Worm (Caenorhabditis elegans): Measurements from ENCODE around the gene sir-2.2.
A peak's percentile ranks its signal among the peaks of the same experiment; 100 is the strongest.

sir-2.2 gene

ce11 chrX:13352164-13352563 lies 24.3 kb downstream of the sir-2.2 start:
- no peak for TF ChIP-seq cebp-1 (GFP tag; IDR thresholded peaks at IDR 0.05)
- TF ChIP-seq cebp-1 (tag; optimal IDR thresholded peaks at IDR 0.05), result peak; percentile 52
- TF ChIP-seq hrde-1 (tag; optimal IDR thresholded peaks at IDR 0.05; ENCODE audit: borderline replicate concordance), result no peak

- TF ChIP-seq nfyb-1 (GFP tag; IDR thresholded peaks at IDR 0.05), result 0 out of 2 replicates have a peak, but pooled peaks have one; percentile 20
- no peak for TF ChIP-seq snpc-4 (GFP tag; optimal IDR thresholded peaks at IDR 0.05)
- TF ChIP-seq snpc-4 (tag; optimal IDR thresholded peaks at IDR 0.05), result peak in 2 of 4 experiments; percentile 22 to 23
- TF ChIP-seq K11D2.4 (GFP tag; IDR thresholded peaks at IDR 0.05), result 0 out of 2 replicates have a peak, but pooled peaks have one; percentile 35
- no peak for TF ChIP-seq bed-1 (GFP tag; IDR thresholded peaks at IDR 0.05)
- TF ChIP-seq ZK185.1 (tag; optimal IDR thresholded peaks at IDR 0.05; ENCODE audit: poor library complexity, severe bottlenecking), result peak; percentile 59
- peak; percentile 45 for TF ChIP-seq ceh-27 (GFP tag; optimal IDR thresholded peaks at IDR 0.05)
- TF ChIP-seq athp-1 (tag; optimal IDR thresholded peaks at IDR 0.05), result no peak
- peak; percentile 50 for TF ChIP-seq chd-7 (tag; optimal IDR thresholded peaks at IDR 0.05)
- TF ChIP-seq ztf-26 (tag; optimal IDR thresholded peaks at IDR 0.05), result peak; percentile 89
- TF ChIP-seq hmg-1.2 (GFP tag; IDR thresholded peaks at IDR 0.05), result no peak
- no peak for TF ChIP-seq ceh-100 (GFP tag; IDR thresholded peaks at IDR 0.05)
- peak; percentile 66 for TF ChIP-seq atf-7 (tag; optimal IDR thresholded peaks at IDR 0.05)
- peak; percentile 53 for TF ChIP-seq F22D6.2 (tag; optimal IDR thresholded peaks at IDR 0.05)
- peak in 1 of 2 experiments; percentile 14 for TF ChIP-seq let-607 (tag; optimal IDR thresholded peaks at IDR 0.05)
- peak; percentile 59; the same call in 1 of the 2 replicates for TF ChIP-seq Y53G8AR.9 (GFP tag; conservative IDR thresholded peaks at IDR 0.05)
- TF ChIP-seq lin-35 (GFP tag; optimal IDR thresholded peaks at IDR 0.05), result peak in 1 of 3 experiments; percentile 1
- TF ChIP-seq mcd-1 (GFP tag; IDR thresholded peaks at IDR 0.05), result no peak
- peak; percentile 33 for TF ChIP-seq tlf-1 (GFP tag; optimal IDR thresholded peaks at IDR 0.05)
- peak; percentile 41 for TF ChIP-seq pha-4 (tag; optimal IDR thresholded peaks at IDR 0.05)
- no peak for TF ChIP-seq lsl-1 (GFP tag; optimal IDR thresholded peaks at IDR 0.05)
- no peak for TF ChIP-seq cebp-1 (GFP tag; IDR thresholded peaks at IDR 0.05)
- TF ChIP-seq cebp-1 (tag; optimal IDR thresholded peaks at IDR 0.05), result peak; percentile 53
- TF ChIP-seq snpc-1.3 (tag; optimal IDR thresholded peaks at IDR 0.05; ENCODE audit: insufficient read depth), result no peak
- no peak for TF ChIP-seq B0019.2 (GFP tag; conservative IDR thresholded peaks at IDR 0.05)
- no peak for TF ChIP-seq aptf-3 (GFP tag; IDR thresholded peaks at IDR 0.05)
- TF ChIP-seq F10E7.11 (tag; optimal IDR thresholded peaks at IDR 0.05), result no peak
- peak; percentile 67 for TF ChIP-seq lin-40 (tag; optimal IDR thresholded peaks at IDR 0.05)
- peak; percentile 30 for TF ChIP-seq madf-10 (tag; optimal IDR thresholded peaks at IDR 0.05)
- 0 out of 2 replicates have a peak, but pooled peaks have one; percentile 50 for TF ChIP-seq B0336.3 (GFP tag; IDR thresholded peaks at IDR 0.05)
- 0 out of 2 replicates have a peak, but pooled peaks have one; percentile 6 for TF ChIP-seq dox-1 (GFP tag; IDR thresholded peaks at IDR 0.05)
- TF ChIP-seq nhr-80 (tag; optimal IDR thresholded peaks at IDR 0.05), result peak; percentile 89
- peak; percentile 29 for TF ChIP-seq tbp1 (GFP tag; optimal IDR thresholded peaks at IDR 0.05)
- no peak for TF ChIP-seq madf-8 (GFP tag; conservative IDR thresholded peaks at IDR 0.05)
- no peak for TF ChIP-seq F23B12.7 (tag; optimal IDR thresholded peaks at IDR 0.05; ENCODE audit: insufficient read depth)
- TF ChIP-seq gei-17 (GFP tag; optimal IDR thresholded peaks at IDR 0.05), result peak; percentile 1
Measured at ce11 chrX:13353530-13353929, 25.7 kb downstream of the sir-2.2 start.

All from whole organism, young adult.